Fruit fly (Drosophila melanogaster) whole organism, adult: Measurements from ENCODE around the gene Rcc1.

Source experiments
- CG14711 ChIP-seq: fragments of 200-800 bp; sonication (Bioruptor generic); optimal IDR thresholded peaks from 2 replicates; lab custom pipeline; 2018; ENCODE audit warnings: missing biosample characterization, mild to moderate bottlenecking, missing genetic modification characterization, moderate library complexity
- CG7045 ChIP-seq: fragments of 200-800 bp; sonication (Bioruptor generic); optimal IDR thresholded peaks from 2 replicates; lab custom pipeline; 2017; ENCODE audit warnings: missing biosample characterization, mild to moderate bottlenecking, missing genetic modification characterization
- CG7101 ChIP-seq: fragments of 200-800 bp; sonication (Bioruptor generic); optimal IDR thresholded peaks from 2 replicates; lab custom pipeline; 2018; ENCODE audit warnings: missing biosample characterization, mild to moderate bottlenecking, missing genetic modification characterization, moderate library complexity
- Hr96 ChIP-seq: fragments of 200-800 bp; sonication (Bioruptor generic); optimal IDR thresholded peaks from 2 replicates; lab custom pipeline; 2016; ENCODE audit warnings: missing biosample characterization, missing genetic modification characterization
- Mnt ChIP-seq: fragments of 200-800 bp; sonication (Bioruptor generic); optimal IDR thresholded peaks from 2 replicates; lab custom pipeline; 2016; ENCODE audit warnings: missing biosample characterization, mild to moderate bottlenecking, missing genetic modification characterization
- bab1 ChIP-seq: fragments of 200-800 bp; sonication (Bioruptor generic); optimal IDR thresholded peaks from 3 replicates; lab custom pipeline; 2019; ENCODE audit warnings: missing biosample characterization, mild to moderate bottlenecking, missing genetic modification characterization, moderate library complexity
- kay ChIP-seq: fragments of 200-800 bp; sonication (Bioruptor generic); peaks from one replicate; lab custom pipeline; 2016; ENCODE audit warnings: missing biosample characterization, missing genetic modification characterization, borderline replicate concordance
- ovo ChIP-seq: fragments of 200-800 bp; sonication (Bioruptor generic); optimal IDR thresholded peaks from 2 replicates; lab custom pipeline; 2016; ENCODE audit warnings: missing biosample characterization, missing genetic modification characterization

- TF ChIP-seq CG7101 (tag; lab: Kevin White, UChicago) (no peak), CG14711 (no peak), CG7045 (no peak), kay (GFP tag; lab: Kevin White, UChicago) (no peak), bab1 (GFP tag; lab: Kevin White, UChicago) (no peak), Mnt (GFP tag; lab: Kevin White, UChicago) (no peak), Hr96 (GFP tag; lab: Kevin White, UChicago) (no peak), ovo (no peak)
These were observed 36.1 kb upstream of the Rcc1 start for dm6 chr3L:5968695-5969094.
